Fruit fly (Drosophila melanogaster): ENCODE results near the gene CG31145.

The CG31145 gene

dm6 chr3R:23704383-23705033 lies 35.0 kb upstream of the CG31145 start, which contains the start of gene Gba1b (continued):
- TF ChIP-seq D19A (tag; optimal IDR thresholded peaks at IDR 0.05) (peak; percentile 38), Med (GFP tag) (peak; percentile 63), luna (GFP tag; optimal IDR thresholded peaks at IDR 0.05) (no peak), CG14710 (tag; optimal IDR thresholded peaks at IDR 0.05) (no peak), Bteb2 (GFP tag; optimal IDR thresholded peaks at IDR 0.05) (no peak), Hr3 (GFP tag; optimal IDR thresholded peaks at IDR 0.05) (no peak), Nf-YA (GFP tag; IDR thresholded peaks at IDR 0.05) (no peak), CG1233 (GFP tag; optimal IDR thresholded peaks at IDR 0.05) (no peak), CG17359 (tag; optimal IDR thresholded peaks at IDR 0.05) (peak; percentile 3), CG2129 (GFP tag; IDR thresholded peaks at IDR 0.05; ENCODE audit: partially characterized antibody) (no peak), tup (GFP tag; optimal IDR thresholded peaks at IDR 0.05) (no peak), mld (GFP tag; IDR thresholded peaks at IDR 0.05; ENCODE audit: partially characterized antibody) (no peak), Antp (GFP tag; optimal IDR thresholded peaks at IDR 0.05) (no peak), al (GFP tag; IDR thresholded peaks at IDR 0.05) (no peak), CG17568 (GFP tag; optimal IDR thresholded peaks at IDR 0.05) (no peak), CG11504 (tag; optimal IDR thresholded peaks at IDR 0.05) (no peak), CG17802 (tag; optimal IDR thresholded peaks at IDR 0.05) (peak; percentile 75), sens (GFP tag) (peak; percentile 81), wdn (GFP tag; IDR thresholded peaks at IDR 0.05) (no peak), CG7745 (tag; optimal IDR thresholded peaks at IDR 0.05) (no peak), CG33557 (GFP tag; optimal IDR thresholded peaks at IDR 0.05) (no peak), croc (GFP tag; conservative IDR thresholded peaks at IDR 0.05) (no peak), CG6254 (GFP tag; optimal IDR thresholded peaks at IDR 0.05) (no peak), CG13624 (GFP tag; optimal IDR thresholded peaks at IDR 0.05) (no peak), abd-A (tag; optimal IDR thresholded peaks at IDR 0.05) (no peak), CG8478 (optimal IDR thresholded peaks at IDR 0.05) (no peak), slou (GFP tag; optimal IDR thresholded peaks at IDR 0.05) (no peak), dpn (GFP tag; optimal IDR thresholded peaks at IDR 0.05) (no peak), CG2199 (GFP tag; IDR thresholded peaks at IDR 0.05) (0 out of 3 replicates have a peak, but pooled peaks have one; percentile 61), ro (GFP tag; IDR thresholded peaks at IDR 0.05) (no peak), CG7987 (GFP tag; optimal IDR thresholded peaks at IDR 0.05) (no peak), Blimp-1 (GFP tag; optimal IDR thresholded peaks at IDR 0.05) (no peak), aop (GFP tag; IDR thresholded peaks at IDR 0.05) (no peak), inv (GFP tag; IDR thresholded peaks at IDR 0.05; ENCODE audit: partially characterized antibody) (no peak), z (GFP tag; IDR thresholded peaks at IDR 0.05) (peak; percentile 89), zen2 (GFP tag; IDR thresholded peaks at IDR 0.05; ENCODE audit: partially characterized antibody) (0 out of 3 replicates have a peak, but pooled peaks have one; percentile 12), Optix (GFP tag; IDR thresholded peaks at IDR 0.05) (no peak), lilli (GFP tag; optimal IDR thresholded peaks at IDR 0.05) (no peak)

dm6 chr3R:23702461-23702860 lies 33.0 kb upstream of the CG31145 start, which contains the start of gene Qsox4:
Gene Qsox4, plus strand, starts transcription at chr3R:23702761.
- TF ChIP-seq sisA (GFP tag; IDR thresholded peaks at IDR 0.05) = no peak
- no peak for TF ChIP-seq Eip74EF (GFP tag; optimal IDR thresholded peaks at IDR 0.05)
- no peak for TF ChIP-seq Dad (GFP tag; optimal IDR thresholded peaks at IDR 0.05)
- no peak for TF ChIP-seq ato (GFP tag; IDR thresholded peaks at IDR 0.05; ENCODE audit: partially characterized antibody)
- TF ChIP-seq bcd (GFP tag; optimal IDR thresholded peaks at IDR 0.05) = no peak
- no peak for TF ChIP-seq CG2129 (GFP tag; IDR thresholded peaks at IDR 0.05; ENCODE audit: partially characterized antibody)
- TF ChIP-seq slou (GFP tag; optimal IDR thresholded peaks at IDR 0.05) = no peak
- TF ChIP-seq Bteb2 (GFP tag; optimal IDR thresholded peaks at IDR 0.05) = no peak
- no peak for TF ChIP-seq CG30020 (tag; optimal IDR thresholded peaks at IDR 0.05)
- TF ChIP-seq Gsc (GFP tag; IDR thresholded peaks at IDR 0.05) = no peak
- no peak for TF ChIP-seq ab (GFP tag; optimal IDR thresholded peaks at IDR 0.05)
- no peak for TF ChIP-seq Gug (GFP tag; IDR thresholded peaks at IDR 0.05)

All from whole organism, embryonic.